Fruit fly (Drosophila melanogaster): ENCODE measurements around the gene CG12983.

The CG12983 gene

DNA sequence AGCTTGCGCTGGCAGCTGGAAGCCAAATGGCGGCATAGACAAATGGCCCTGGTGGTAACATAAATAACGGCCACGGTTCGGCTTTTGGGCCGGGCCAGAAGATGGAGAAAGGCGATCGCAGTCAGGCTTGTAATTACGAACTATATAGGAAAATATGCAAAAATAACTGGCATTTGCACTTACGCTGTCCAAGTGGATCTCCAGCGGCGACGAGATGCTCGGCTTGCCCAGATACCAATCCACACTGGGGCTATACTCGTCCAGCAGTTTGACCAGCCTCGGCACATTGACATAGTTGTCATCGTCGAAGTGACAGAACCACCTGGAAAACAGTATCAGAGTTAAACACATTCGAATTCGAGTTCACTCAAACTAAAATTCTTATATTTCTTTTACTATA lies 39.0 kb downstream of the CG12983 start, which contains the start of gene CG10589:
Gene CG10589, plus strand, starts transcription at position 301 of the 400 bp plus-strand sequence.
- TF ChIP-seq CTCF (optimal IDR thresholded peaks at IDR 0.05) (no peak), CG8478 (optimal IDR thresholded peaks at IDR 0.05) (no peak)

dm6 chr3L:20923030-20923591 lies 43.5 kb downstream of the CG12983 start:
- TF ChIP-seq CTCF (optimal IDR thresholded peaks at IDR 0.05) (no peak), CG8478 (optimal IDR thresholded peaks at IDR 0.05) (no peak)

dm6 chr3L:20922279-20922830 lies 44.2 kb downstream of the CG12983 start:
- TF ChIP-seq CTCF (optimal IDR thresholded peaks at IDR 0.05) (no peak), CG8478 (optimal IDR thresholded peaks at IDR 0.05) (no peak)

dm6 chr3L:20921859-20922258 lies 44.7 kb downstream of the CG12983 start:
- TF ChIP-seq CTCF (optimal IDR thresholded peaks at IDR 0.05) (no peak), CG8478 (optimal IDR thresholded peaks at IDR 0.05) (no peak)

DNA sequence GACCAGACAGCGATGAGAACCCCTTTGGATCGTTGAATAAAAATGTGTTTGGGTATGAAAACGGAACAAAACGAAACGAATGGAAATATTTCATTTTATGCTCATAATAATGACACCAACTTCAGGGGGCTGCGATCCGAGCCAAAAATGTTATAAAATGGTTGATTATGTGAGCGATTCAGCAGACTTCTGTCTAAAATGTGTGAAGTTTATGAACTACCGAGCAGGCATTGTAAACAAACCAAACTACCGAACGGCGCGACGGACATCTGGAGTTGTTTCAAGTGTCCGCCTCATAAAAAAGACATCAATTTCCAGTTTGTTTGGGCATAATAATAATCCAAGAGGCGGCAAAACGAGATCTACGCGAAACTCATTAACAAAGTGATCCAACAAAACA lies 46.1 kb downstream of the CG12983 start:
- TF ChIP-seq CTCF (optimal IDR thresholded peaks at IDR 0.05): no peak
- no peak for TF ChIP-seq CG8478 (optimal IDR thresholded peaks at IDR 0.05)

DNA sequence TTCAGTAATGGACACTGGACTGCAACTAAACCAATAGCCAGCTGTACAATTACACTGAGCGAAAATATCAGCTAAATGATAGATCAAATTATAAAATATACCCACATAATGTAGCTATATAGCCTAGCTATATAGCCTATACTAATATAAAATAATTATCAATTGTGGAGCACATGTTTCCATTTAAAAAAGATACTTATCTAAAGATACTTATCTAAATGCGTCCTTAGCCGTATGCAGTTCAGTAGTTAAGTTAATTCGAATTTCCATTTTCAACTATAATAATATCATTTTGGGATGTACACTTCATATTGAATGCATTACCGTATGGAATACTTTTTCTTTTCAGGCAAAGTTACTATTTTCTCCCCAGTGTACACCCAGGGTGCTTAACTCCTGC lies 47.6 kb downstream of the CG12983 start:
- no peak for TF ChIP-seq CTCF (optimal IDR thresholded peaks at IDR 0.05)
- TF ChIP-seq CG8478 (optimal IDR thresholded peaks at IDR 0.05): no peak

DNA sequence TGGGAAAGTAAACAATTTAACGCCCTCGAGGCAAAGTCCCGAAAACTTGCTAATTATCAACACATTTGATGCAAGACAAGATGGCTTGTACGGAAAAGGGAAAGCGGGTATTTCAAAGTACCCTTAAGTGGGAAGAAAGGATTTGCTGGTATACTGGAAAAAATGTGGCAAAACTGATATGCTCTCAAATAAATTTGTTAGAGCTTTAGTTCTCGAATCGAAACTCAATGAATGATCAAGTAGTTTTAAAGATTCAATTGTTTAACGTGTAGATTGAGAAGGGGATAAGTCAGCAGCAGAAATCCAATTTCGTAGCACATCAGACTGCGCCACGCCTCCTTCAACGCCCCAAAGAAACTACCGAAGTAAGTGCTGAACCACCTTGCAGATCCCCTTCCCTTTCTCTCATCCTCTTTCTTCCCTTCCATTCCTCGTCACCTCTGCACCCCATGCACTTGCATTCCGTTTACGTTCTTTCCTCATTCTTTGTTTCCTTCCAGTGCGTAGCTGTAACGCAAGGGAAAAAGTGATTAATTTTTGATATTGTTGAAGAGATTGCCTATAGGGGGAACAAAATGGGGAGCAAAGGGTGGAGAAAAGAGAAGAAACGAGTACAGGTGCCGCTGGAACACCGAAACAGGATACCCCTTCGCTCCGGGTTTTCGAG lies 49.4 kb downstream of the CG12983 start:
- TF ChIP-seq CTCF (optimal IDR thresholded peaks at IDR 0.05) (no peak), CG8478 (optimal IDR thresholded peaks at IDR 0.05) (no peak)

DNA sequence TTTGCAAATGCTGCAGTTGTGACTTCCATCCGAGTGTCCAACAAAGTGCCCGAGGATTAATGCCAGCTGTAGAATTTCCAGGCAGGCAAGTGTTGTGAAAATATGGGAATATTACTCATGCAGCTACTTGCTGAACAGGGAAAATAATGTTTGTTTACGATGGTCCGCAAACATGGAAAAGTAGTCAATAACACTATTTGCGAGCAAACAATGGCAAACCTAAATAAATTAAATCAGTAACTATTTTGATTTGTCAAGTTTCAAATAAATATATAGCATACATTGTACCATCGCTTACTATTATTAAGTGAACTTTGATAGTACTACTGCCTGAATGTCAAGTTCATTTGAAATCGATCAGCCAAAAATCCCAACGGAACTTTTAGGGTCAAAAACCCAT lies 51.5 kb downstream of the CG12983 start:
- no peak for TF ChIP-seq CTCF (optimal IDR thresholded peaks at IDR 0.05)
- no peak for TF ChIP-seq CG8478 (optimal IDR thresholded peaks at IDR 0.05)

- no peak for TF ChIP-seq CG8478 (optimal IDR thresholded peaks at IDR 0.05)
- TF ChIP-seq CTCF (optimal IDR thresholded peaks at IDR 0.05): no peak
Measured at dm6 chr3L:20914375-20914774, 52.2 kb downstream of the CG12983 start.
